Worm (Caenorhabditis elegans) whole organism, L1 larva: ENCODE data around the gene blos-8.

Experiments
- fos-1 ChIP-seq: fragments of 150-350 bp; optimal IDR thresholded peaks from 2 replicates; lab custom pipeline; 2014; ENCODE audit warnings: missing biosample characterization, missing genetic modification characterization
- lsy-2 ChIP-seq, 2 experiments: fragments of 150-350 bp; optimal IDR thresholded peaks; 2 replicates each; lab custom pipeline; 2014; ENCODE audit warnings: missing biosample characterization in 2 of 2, missing genetic modification characterization in 2 of 2
- nhr-47 ChIP-seq: sonication (generic microtip); optimal IDR thresholded peaks from 2 replicates; lab custom pipeline; 2016; ENCODE audit warnings: mild to moderate bottlenecking, missing genetic modification characterization, moderate library complexity, missing compliant biosample characterization
- sptf-1 ChIP-seq: fragments of 150-350 bp; optimal IDR thresholded peaks from 2 replicates; lab custom pipeline; 2014; ENCODE audit warnings: missing biosample characterization, missing genetic modification characterization

- no peak for TF ChIP-seq sptf-1 (tag; lab: Kevin White, UChicago)
- peak; percentile 45 for TF ChIP-seq nhr-47 (tag; lab: Kevin White, UChicago)
- TF ChIP-seq fos-1 (tag; lab: Kevin White, UChicago): no peak
- TF ChIP-seq lsy-2 (tag; optimal IDR thresholded peaks at IDR 0.05; lab: Kevin White, UChicago): no peak
These were observed 35.3 kb downstream of the blos-8 start for ce11 chrX:15395723-15396122.
